Worm (Caenorhabditis elegans) whole organism, late embryonic: ENCODE results near the gene coel-1.

ENCODE experiments used
- C08G9.2 ChIP-seq: sonication (generic microtip); optimal IDR thresholded peaks from 2 replicates; lab custom pipeline; 2016; ENCODE audit warnings: mild to moderate bottlenecking, missing genetic modification characterization, moderate library complexity, missing compliant biosample characterization
- ceh-31 ChIP-seq: sonication (generic microtip); optimal IDR thresholded peaks from 2 replicates; lab custom pipeline; 2016; ENCODE audit warnings: missing genetic modification characterization, missing compliant biosample characterization
- ceh-45 ChIP-seq: fragments of 200-800 bp; sonication (Bioruptor generic); IDR thresholded peaks from 2 replicates; pipeline ENCODE4 v1.3.6; 2022; ENCODE audit warnings: missing genetic modification reagents, missing genetic modification characterization, missing compliant biosample characterization
- che-1 ChIP-seq: sonication (generic microtip); optimal IDR thresholded peaks from 2 replicates; lab custom pipeline; 2016; ENCODE audit warnings: mild to moderate bottlenecking, missing genetic modification characterization, missing compliant biosample characterization
- ets-4 ChIP-seq: sonication (generic microtip); optimal IDR thresholded peaks from 2 replicates; lab custom pipeline; 2016; ENCODE audit warnings: missing genetic modification characterization, missing compliant biosample characterization
- pha-4 ChIP-seq: fragments of 150-350 bp; optimal IDR thresholded peaks from 2 replicates; lab custom pipeline; 2018; ENCODE audit warnings: missing biosample characterization, missing genetic modification reagents, missing genetic modification characterization

DNA sequence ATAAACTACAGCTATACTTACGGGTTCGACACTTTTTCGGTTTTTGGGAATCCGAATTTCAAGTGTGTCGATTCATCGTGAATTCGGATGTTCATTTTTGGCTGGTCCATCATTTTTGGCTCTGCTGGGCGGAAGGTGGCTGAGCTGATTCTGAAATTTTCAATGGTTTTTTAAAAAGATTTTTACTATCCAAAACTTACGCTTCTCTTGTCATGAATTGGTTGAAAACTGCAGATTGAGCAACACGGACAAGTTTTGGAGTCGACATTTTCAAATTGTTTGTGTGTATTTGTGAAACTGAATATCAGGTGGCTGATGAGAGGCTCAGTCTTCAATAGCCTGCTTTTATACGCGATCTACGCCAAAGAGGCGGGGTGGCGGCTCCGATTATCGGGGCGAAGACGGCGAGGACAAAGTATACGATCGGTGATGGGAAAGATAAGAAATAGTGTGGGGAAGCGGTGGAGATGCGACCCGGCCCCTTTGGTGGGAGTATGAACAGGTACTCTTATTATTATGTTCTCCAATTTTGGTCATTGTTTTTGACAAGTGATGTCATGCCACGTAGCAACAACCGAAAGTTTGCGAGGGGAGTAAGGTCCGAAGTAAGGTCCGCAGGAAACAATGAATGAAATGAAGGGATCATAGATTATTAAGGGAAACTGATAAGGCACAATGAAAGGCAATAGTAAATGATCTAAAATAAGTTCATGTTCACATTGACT lies 18.4 kb upstream of the coel-1 start, which contains the start of gene F48D6.4:
- TF ChIP-seq ceh-45 (GFP tag; lab: Robert Waterston, UW), result no peak
- TF ChIP-seq C08G9.2 (tag; lab: Kevin White, UChicago), result no peak
- TF ChIP-seq ceh-31 (tag; lab: Kevin White, UChicago), result no peak
- TF ChIP-seq ets-4, result no peak
- no peak for TF ChIP-seq che-1
- TF ChIP-seq pha-4 (tag; lab: Kevin White, UChicago), result no peak
